Worm (Caenorhabditis elegans) whole organism, L4 larva: ENCODE measurements around the gene Y71H2B.2.

Experiments
- R02D3.7 ChIP-seq: fragments of 150-350 bp; sonication (generic microtip); optimal IDR thresholded peaks from 3 replicates; lab custom pipeline; 2014; ENCODE audit warnings: missing biosample characterization, missing genetic modification characterization
- T20F7.1 ChIP-seq: fragments of 200-800 bp; sonication (Bioruptor generic); optimal IDR thresholded peaks from 2 replicates; lab custom pipeline; 2018; ENCODE audit warnings: mild to moderate bottlenecking, missing genetic modification characterization, missing compliant biosample characterization
- Y105C5A.15 ChIP-seq: fragments of 200-800 bp; sonication (Bioruptor generic); IDR thresholded peaks from 2 replicates; pipeline ENCODE4 v1.3.6; 2022; ENCODE audit warnings: missing genetic modification characterization, missing compliant biosample characterization
- cey-2 ChIP-seq: sonication (generic microtip); optimal IDR thresholded peaks from 3 replicates; lab custom pipeline; 2017; ENCODE audit warnings: missing genetic modification characterization, mild to moderate bottlenecking, missing compliant biosample characterization, antibody characterized with exemption, borderline replicate concordance; ENCODE audit not compliant: insufficient read depth
- hmg-1.1 ChIP-seq: fragments of 200-800 bp; sonication (Bioruptor generic); IDR thresholded peaks from 2 replicates; pipeline ENCODE4 v1.3.6; 2022; ENCODE audit warnings: missing genetic modification reagents, missing genetic modification characterization, missing compliant biosample characterization
- jun-1 ChIP-seq: fragments of 150-350 bp; optimal IDR thresholded peaks from 2 replicates; lab custom pipeline; 2014; ENCODE audit warnings: missing biosample characterization, missing genetic modification reagents, missing genetic modification characterization
- lin-15B ChIP-seq: fragments of 150-350 bp; sonication (generic microtip); optimal IDR thresholded peaks from 3 replicates; lab custom pipeline; 2014; ENCODE audit warnings: missing biosample characterization, missing genetic modification characterization
- lin-39 ChIP-seq: fragments of 150-350 bp; optimal IDR thresholded peaks from 2 replicates; lab custom pipeline; 2014; ENCODE audit warnings: missing biosample characterization, missing genetic modification reagents, missing genetic modification characterization
- nhr-41 ChIP-seq: fragments of 200-800 bp; sonication (Bioruptor generic); IDR thresholded peaks from 2 replicates; pipeline ENCODE4 v1.3.6; 2022; ENCODE audit warnings: missing genetic modification reagents, missing genetic modification characterization, missing compliant biosample characterization
- snpc-4 ChIP-seq: fragments of 150-350 bp; optimal IDR thresholded peaks from 2 replicates; lab custom pipeline; 2014; ENCODE audit warnings: missing biosample characterization, missing genetic modification characterization
- unc-130 ChIP-seq: sonication (generic microtip); optimal IDR thresholded peaks from 2 replicates; lab custom pipeline; 2016; ENCODE audit warnings: missing genetic modification reagents, missing genetic modification characterization, missing compliant biosample characterization

DNA sequence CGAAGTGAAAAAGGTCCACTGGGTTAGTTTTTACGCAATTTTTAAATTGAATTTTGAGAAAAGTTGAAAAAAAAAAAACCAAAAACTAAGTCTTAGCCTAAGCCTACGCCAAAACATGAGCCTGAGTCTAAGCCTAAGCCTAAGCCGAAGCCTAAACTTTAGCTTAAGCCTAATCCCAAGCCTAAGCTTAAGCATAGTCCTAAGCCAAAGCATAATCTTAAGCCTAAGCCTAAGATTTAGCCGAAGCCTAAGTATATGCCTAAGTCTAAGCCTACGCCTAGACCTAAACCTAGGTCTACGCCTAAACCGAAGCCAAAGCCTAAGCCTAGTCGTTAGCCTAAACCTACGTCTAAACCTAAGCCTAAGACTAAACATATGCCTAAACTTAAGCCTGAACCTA is 18.7 kb downstream of the Y71H2B.2 start:
- TF ChIP-seq T20F7.1 (GFP tag; lab: Kevin White, UChicago) (no peak), Y105C5A.15 (GFP tag; lab: Robert Waterston, UW) (no peak), unc-130 (GFP tag; lab: Kevin White, UChicago) (no peak), hmg-1.1 (no peak), nhr-41 (no peak), lin-39 (tag; lab: Kevin White, UChicago) (no peak), jun-1 (tag; lab: Kevin White, UChicago) (no peak), R02D3.7 (tag; lab: Kevin White, UChicago) (no peak), cey-2 (tag; lab: Kevin White, UChicago) (no peak), snpc-4 (tag; lab: Kevin White, UChicago) (no peak), lin-15B (tag; lab: Kevin White, UChicago) (no peak)
